Fruit fly (Drosophila melanogaster) whole organism: ENCODE measurements around the gene Rab6.

Experiments
- CG8478 ChIP-seq: fragments of >200 bp; optimal IDR thresholded peaks from 2 replicates; lab custom pipeline; 2018; ENCODE audit warnings: inconsistent platforms
- Dll ChIP-seq: fragments of >200 bp; optimal IDR thresholded peaks from 2 replicates; lab custom pipeline; 2017
- EcR ChIP-seq, 2 experiments: fragments of >200 bp; optimal IDR thresholded peaks; 2 replicates each; lab custom pipeline; 2017; ENCODE audit warnings: missing biosample characterization in 2 of 2, missing genetic modification characterization in 2 of 2, missing genetic modification reagents in 2 of 2
- pan ChIP-seq: fragments of >200 bp; optimal IDR thresholded peaks from 2 replicates; lab custom pipeline; 2017
- psq ChIP-seq: fragments of >200 bp; optimal IDR thresholded peaks from 2 replicates; lab custom pipeline; 2017
- usp ChIP-seq: fragments of >200 bp; optimal IDR thresholded peaks from 2 replicates; lab custom pipeline; 2017; ENCODE audit warnings: missing biosample characterization, missing genetic modification characterization, mixed read lengths

Rab6 gene

DNA sequence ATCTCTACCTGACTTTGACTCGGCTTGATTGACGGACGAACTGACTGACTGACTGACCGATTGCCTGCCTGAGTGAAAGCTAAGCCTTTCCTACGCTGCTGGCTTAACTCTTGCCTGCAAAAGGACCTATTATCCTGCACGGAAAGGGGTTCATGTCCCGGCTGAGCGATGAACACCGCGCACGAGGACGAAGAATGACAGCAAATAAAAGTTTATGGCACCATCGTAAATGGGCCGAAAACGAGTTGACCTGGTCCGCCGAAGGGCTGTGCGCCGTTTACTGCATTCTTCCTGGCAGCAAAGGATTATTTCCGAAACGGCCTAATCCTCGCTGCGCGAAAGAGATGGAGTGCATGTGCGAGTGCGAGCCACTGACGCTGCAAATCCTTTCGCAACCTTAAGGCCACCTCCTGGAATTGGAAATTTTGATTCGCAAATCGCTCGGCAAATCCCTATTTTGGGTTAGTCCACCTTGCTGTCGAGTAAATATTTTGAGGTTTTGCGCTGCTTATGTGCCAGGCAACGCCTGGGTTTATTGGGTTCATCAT, 27.7 kb downstream of the Rab6 start:
- TF ChIP-seq CG8478 (lab: Kevin White, UChicago): no peak
- TF ChIP-seq EcR (GFP tag; optimal IDR thresholded peaks at IDR 0.05; lab: Kevin White, UChicago): no peak
- no peak for TF ChIP-seq Dll (lab: Kevin White, UChicago)
- no peak for TF ChIP-seq pan (lab: Kevin White, UChicago)
- no peak for TF ChIP-seq usp (GFP tag; lab: Kevin White, UChicago)
- TF ChIP-seq psq (lab: Kevin White, UChicago): no peak

dm6 chr2L:12079827-12080381, 29.0 kb downstream of the Rab6 start:
- TF ChIP-seq usp (GFP tag; lab: Kevin White, UChicago) (no peak), pan (lab: Kevin White, UChicago) (no peak), EcR (GFP tag; optimal IDR thresholded peaks at IDR 0.05; lab: Kevin White, UChicago) (no peak), CG8478 (lab: Kevin White, UChicago) (no peak), Dll (lab: Kevin White, UChicago) (no peak), psq (lab: Kevin White, UChicago) (no peak)

- TF ChIP-seq EcR (GFP tag; optimal IDR thresholded peaks at IDR 0.05; lab: Kevin White, UChicago) (no peak), pan (lab: Kevin White, UChicago) (no peak), Dll (lab: Kevin White, UChicago) (no peak), CG8478 (lab: Kevin White, UChicago) (no peak), usp (GFP tag; lab: Kevin White, UChicago) (no peak), psq (lab: Kevin White, UChicago) (no peak)
Measured at dm6 chr2L:12078695-12079094, 30.2 kb downstream of the Rab6 start.

DNA sequence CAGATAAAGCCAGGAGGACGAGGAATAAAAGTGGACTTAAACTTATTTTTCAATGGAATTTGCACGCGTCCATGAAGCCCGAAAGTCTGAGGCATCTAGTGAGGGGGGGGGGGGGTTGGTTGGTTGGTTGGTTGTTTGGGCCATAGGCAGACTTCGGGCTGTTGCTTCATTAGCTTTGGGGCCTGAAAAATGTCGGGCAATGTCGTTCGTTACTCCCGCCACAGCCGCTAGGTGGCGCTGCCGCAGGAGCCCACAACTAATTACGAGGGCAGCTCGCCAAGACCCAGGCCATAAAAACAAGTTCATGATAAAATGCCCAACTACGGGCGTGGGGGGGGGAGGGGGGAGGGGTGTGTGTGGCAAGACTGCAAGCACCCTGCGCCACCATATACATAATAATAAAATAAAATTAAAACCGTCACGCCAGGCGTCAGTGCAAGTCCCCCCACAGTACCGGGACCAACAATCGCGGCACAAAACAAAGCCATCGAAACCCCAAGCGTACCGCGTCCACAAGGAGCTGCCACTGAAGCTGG, 30.7 kb downstream of the Rab6 start:
- TF ChIP-seq pan (lab: Kevin White, UChicago) (no peak), usp (GFP tag; lab: Kevin White, UChicago) (no peak), EcR (GFP tag; optimal IDR thresholded peaks at IDR 0.05; lab: Kevin White, UChicago) (no peak)

dm6 chr2L:12075850-12076249, 33.1 kb downstream of the Rab6 start, which contains the start of gene CG14947:
Gene CG14947, plus strand, starts transcription at chr2L:12076100.
- TF ChIP-seq Dll (lab: Kevin White, UChicago) (no peak), usp (GFP tag; lab: Kevin White, UChicago) (no peak), EcR (GFP tag; optimal IDR thresholded peaks at IDR 0.05; lab: Kevin White, UChicago) (no peak), pan (lab: Kevin White, UChicago) (no peak)

- TF ChIP-seq CG8478 (lab: Kevin White, UChicago): no peak
- no peak for TF ChIP-seq usp (GFP tag; lab: Kevin White, UChicago)
- TF ChIP-seq Dll (lab: Kevin White, UChicago): no peak
- TF ChIP-seq EcR (GFP tag; optimal IDR thresholded peaks at IDR 0.05; lab: Kevin White, UChicago): no peak
- no peak for TF ChIP-seq psq (lab: Kevin White, UChicago)
- no peak for TF ChIP-seq pan (lab: Kevin White, UChicago)
Measured at dm6 chr2L:12066617-12067251, 42.2 kb downstream of the Rab6 start, which contains the start of gene firl. Gene firl, minus strand, starts transcription at chr2L:12066775.

DNA sequence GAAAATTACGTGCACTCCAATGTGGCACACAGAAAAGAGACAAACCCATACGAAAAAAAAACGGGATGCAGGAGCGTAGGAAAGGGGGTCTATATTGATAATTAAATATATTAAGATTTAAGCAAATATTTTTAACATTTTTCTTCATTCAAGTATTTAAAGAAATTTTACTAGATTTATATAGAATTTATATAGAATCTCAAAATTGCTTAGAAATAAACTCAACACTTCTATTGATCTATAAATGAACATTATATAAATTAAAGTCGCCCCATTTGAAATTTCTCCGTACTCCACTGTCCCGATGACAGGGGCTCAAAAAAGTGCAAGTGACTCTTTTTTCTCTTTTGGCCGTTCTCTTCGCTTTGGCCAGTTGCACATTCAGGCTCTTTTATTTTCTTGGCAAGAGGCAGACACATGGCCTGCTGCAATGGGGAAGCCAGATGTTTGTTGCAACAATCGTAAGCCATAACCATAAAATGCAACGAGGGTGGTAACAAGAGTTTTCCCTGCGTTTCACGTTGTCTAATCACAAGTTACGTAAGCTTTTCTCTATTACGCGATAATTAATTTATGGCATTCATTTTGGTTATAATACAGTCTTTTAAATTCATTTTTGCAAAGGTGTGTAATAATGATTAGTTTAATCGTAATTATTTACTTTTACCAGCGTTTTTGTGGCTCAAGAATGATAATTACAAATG, 43.1 kb downstream of the Rab6 start:
- TF ChIP-seq pan (lab: Kevin White, UChicago) (no peak), CG8478 (lab: Kevin White, UChicago) (no peak), Dll (lab: Kevin White, UChicago) (no peak), EcR (GFP tag; optimal IDR thresholded peaks at IDR 0.05; lab: Kevin White, UChicago) (no peak), psq (lab: Kevin White, UChicago) (no peak), usp (GFP tag; lab: Kevin White, UChicago) (no peak)

DNA sequence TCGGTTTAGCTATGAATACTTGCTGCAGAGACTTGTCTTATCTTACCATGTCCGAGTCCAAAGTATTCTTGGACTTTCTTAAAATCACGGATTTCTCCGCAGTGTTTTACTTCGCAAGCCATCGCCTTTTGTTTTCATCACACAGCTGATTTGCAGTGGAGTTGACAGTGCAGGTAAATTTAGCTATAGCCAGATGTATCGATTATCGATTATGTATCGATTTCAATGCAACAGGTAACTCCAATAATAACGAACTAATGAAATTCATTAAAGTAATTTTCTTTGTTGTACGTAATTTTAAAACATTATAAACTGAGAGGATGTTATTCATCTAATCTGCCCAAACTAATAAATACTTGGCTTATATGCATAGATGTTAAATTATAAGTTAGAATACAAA, 45.9 kb downstream of the Rab6 start, which contains the start of gene Rab3-GAP:
Rab3-GAP (minus strand) TSS at position 150 of the 400 bp plus-strand sequence.
- TF ChIP-seq psq (lab: Kevin White, UChicago): no peak
- no peak for TF ChIP-seq usp (GFP tag; lab: Kevin White, UChicago)
- no peak for TF ChIP-seq Dll (lab: Kevin White, UChicago)
- TF ChIP-seq EcR (GFP tag; optimal IDR thresholded peaks at IDR 0.05; lab: Kevin White, UChicago): no peak
- no peak for TF ChIP-seq CG8478 (lab: Kevin White, UChicago)
- TF ChIP-seq pan (lab: Kevin White, UChicago): no peak
